Fruit fly (Drosophila melanogaster) whole organism, embryonic: ENCODE measurements around the gene Pisd.
A peak's percentile ranks its signal among the peaks of the same experiment; 100 is the strongest.

Source experiments
- BtbVII ChIP-seq: fragments of 200-800 bp; sonication (Bioruptor generic); optimal IDR thresholded peaks from 3 replicates; lab custom pipeline; 2017; ENCODE audit warnings: missing biosample characterization, mild to moderate bottlenecking, missing genetic modification characterization
- CG10209 ChIP-seq: fragments of 200-800 bp; sonication (Bioruptor generic); optimal IDR thresholded peaks from 3 replicates; lab custom pipeline; 2017; ENCODE audit warnings: missing biosample characterization, mild to moderate bottlenecking, missing genetic modification characterization, missing genetic modification reagents
- CG1024 ChIP-seq: fragments of 200-800 bp; sonication (Bioruptor generic); IDR thresholded peaks from 2 replicates; pipeline ENCODE4 v1.3.6; 2022; ENCODE audit warnings: missing biosample characterization, missing genetic modification characterization
- CG10462 ChIP-seq: fragments of 200-800 bp; sonication (Bioruptor generic); optimal IDR thresholded peaks from 2 replicates; lab custom pipeline; 2016; ENCODE audit warnings: missing biosample characterization, missing genetic modification characterization
- CG10654 ChIP-seq: fragments of 200-800 bp; sonication (Bioruptor generic); optimal IDR thresholded peaks from 2 replicates; lab custom pipeline; 2016; ENCODE audit warnings: missing biosample characterization, missing genetic modification characterization
- CG11085 ChIP-seq: fragments of 200-800 bp; sonication (Bioruptor generic); IDR thresholded peaks from 2 replicates; pipeline ENCODE4 v1.3.6; 2022; ENCODE audit warnings: missing biosample characterization, missing genetic modification characterization
- CG11696 ChIP-seq: fragments of 200-800 bp; sonication (Bioruptor generic); IDR thresholded peaks from 2 replicates; pipeline ENCODE4 v1.3.6; 2022; ENCODE audit warnings: missing biosample characterization, missing genetic modification characterization
- CG12391 ChIP-seq: fragments of 200-800 bp; sonication (Bioruptor generic); optimal IDR thresholded peaks from 3 replicates; lab custom pipeline; 2018; ENCODE audit warnings: missing biosample characterization, mild to moderate bottlenecking, missing genetic modification characterization, moderate library complexity
- CG13296 ChIP-seq: fragments of 200-800 bp; sonication (Bioruptor generic); optimal IDR thresholded peaks from 3 replicates; lab custom pipeline; 2018; ENCODE audit warnings: missing biosample characterization, mild to moderate bottlenecking, missing genetic modification characterization
- CG14710 ChIP-seq: fragments of 200-800 bp; sonication (Bioruptor generic); optimal IDR thresholded peaks from 3 replicates; lab custom pipeline; 2019; ENCODE audit warnings: missing biosample characterization, mild to moderate bottlenecking, missing genetic modification characterization, moderate library complexity
- CG1529 ChIP-seq: fragments of 200-800 bp; sonication (Bioruptor generic); optimal IDR thresholded peaks from 3 replicates; lab custom pipeline; 2018; ENCODE audit warnings: missing biosample characterization, missing genetic modification characterization
- CG18262 ChIP-seq: fragments of 200-800 bp; optimal IDR thresholded peaks from 3 replicates; lab custom pipeline; 2019; ENCODE audit warnings: missing biosample characterization, mild to moderate bottlenecking, missing genetic modification characterization, moderate library complexity
- CG34224 ChIP-seq: fragments of 200-800 bp; sonication (Bioruptor generic); IDR thresholded peaks from 3 replicates; pipeline ENCODE4 v1.3.6; 2022; ENCODE audit warnings: missing biosample characterization, missing genetic modification characterization; ENCODE audit not compliant: partially characterized antibody
- CG4617 ChIP-seq: fragments of 200-800 bp; sonication (Bioruptor generic); optimal IDR thresholded peaks from 3 replicates; lab custom pipeline; 2016; ENCODE audit warnings: missing biosample characterization, missing genetic modification characterization, borderline replicate concordance
- CHES-1-like ChIP-seq: fragments of 200-800 bp; sonication (Bioruptor generic); optimal IDR thresholded peaks from 2 replicates; lab custom pipeline; 2016; ENCODE audit warnings: missing biosample characterization, missing genetic modification characterization
- CTCF ChIP-seq: fragments of 200-800 bp; sonication (Bioruptor generic); optimal IDR thresholded peaks from 2 replicates; lab custom pipeline; 2017; ENCODE audit warnings: missing biosample characterization, mild to moderate bottlenecking, missing genetic modification characterization, moderate library complexity
- D ChIP-seq, 2 experiments: fragments of 200-800 bp in 1 of 2; fragments of >200 bp in 1 of 2; sonication (Bioruptor generic) in 1 of 2; optimal IDR thresholded peaks; 2 replicates in 1 of 2; 3 replicates in 1 of 2; lab custom pipeline; 2017; ENCODE audit warnings: mild to moderate bottlenecking in 1 of 2, missing biosample characterization in 1 of 2, missing genetic modification characterization in 1 of 2, missing genetic modification reagents in 1 of 2
- Deaf1 ChIP-seq: fragments of 200-800 bp; optimal IDR thresholded peaks from 3 replicates; lab custom pipeline; 2019; ENCODE audit warnings: missing biosample characterization, mild to moderate bottlenecking, missing genetic modification characterization, moderate library complexity
- Dfd ChIP-seq, 2 experiments: fragments of >200 bp; optimal IDR thresholded peaks; 2 replicates each; lab custom pipeline; 2017; ENCODE audit warnings: missing biosample characterization in 2 of 2, missing genetic modification characterization in 2 of 2
- Ets65A ChIP-seq: fragments of 200-800 bp; sonication (Bioruptor generic); peaks from one replicate; lab custom pipeline; 2016; ENCODE audit warnings: missing biosample characterization, missing genetic modification characterization
- Hey ChIP-seq: fragments of 200-800 bp; sonication (Bioruptor generic); optimal IDR thresholded peaks from 3 replicates; lab custom pipeline; 2018; ENCODE audit warnings: missing biosample characterization, mild to moderate bottlenecking, missing genetic modification characterization
- Kr ChIP-seq: fragments of 200-800 bp; sonication (Bioruptor generic); optimal IDR thresholded peaks from 2 replicates; lab custom pipeline; 2017; ENCODE audit warnings: missing biosample characterization, mild to moderate bottlenecking, missing genetic modification characterization
- MBD-R2 ChIP-seq: fragments of 200-800 bp; sonication (Bioruptor generic); IDR thresholded peaks from 2 replicates; pipeline ENCODE4 v1.3.6; 2022; ENCODE audit warnings: missing biosample characterization, missing genetic modification characterization
- Mes4 ChIP-seq: fragments of 200-800 bp; sonication (Bioruptor generic); optimal IDR thresholded peaks from 2 replicates; lab custom pipeline; 2016; ENCODE audit warnings: missing biosample characterization, missing genetic modification characterization
- NC2β ChIP-seq: fragments of 200-800 bp; sonication (Bioruptor generic); optimal IDR thresholded peaks from 2 replicates; lab custom pipeline; 2016; ENCODE audit warnings: missing biosample characterization, missing genetic modification characterization
- NFAT ChIP-seq: fragments of 200-800 bp; sonication (Bioruptor generic); IDR thresholded peaks from 2 replicates; pipeline ENCODE4 v1.3.6; 2022; ENCODE audit warnings: missing biosample characterization, missing genetic modification characterization
- Ptx1 ChIP-seq: fragments of 200-800 bp; sonication (Bioruptor generic); IDR thresholded peaks from 2 replicates; pipeline ENCODE4 v1.3.6; 2022; ENCODE audit warnings: missing biosample characterization, missing genetic modification characterization
- Rfx ChIP-seq: fragments of 200-800 bp; sonication (Bioruptor generic); IDR thresholded peaks from 2 replicates; pipeline ENCODE4 v1.3.6; 2022; ENCODE audit warnings: missing biosample characterization, missing genetic modification characterization
- Xbp1 ChIP-seq: fragments of 200-800 bp; sonication (Bioruptor generic); optimal IDR thresholded peaks from 3 replicates; lab custom pipeline; 2016; ENCODE audit warnings: missing biosample characterization, mild to moderate bottlenecking, missing genetic modification characterization
- bowl ChIP-seq: fragments of 200-800 bp; sonication (Bioruptor generic); IDR thresholded peaks from 2 replicates; pipeline ENCODE4 v1.3.6; 2022; ENCODE audit warnings: missing biosample characterization, missing genetic modification characterization
- bsh ChIP-seq, 2 experiments: fragments of 200-800 bp; sonication (Bioruptor generic); optimal IDR thresholded peaks; 2 replicates each; lab custom pipeline; 2017 to 2018; ENCODE audit warnings: mild to moderate bottlenecking in 2 of 2, missing biosample characterization in 2 of 2, missing genetic modification characterization in 2 of 2, moderate library complexity in 1 of 2
- cad ChIP-seq: fragments of >200 bp; optimal IDR thresholded peaks from 2 replicates; lab custom pipeline; 2017; ENCODE audit warnings: missing biosample characterization, missing genetic modification characterization
- chm ChIP-seq: fragments of 200-800 bp; sonication (Bioruptor generic); IDR thresholded peaks from 2 replicates; pipeline ENCODE4 v1.3.6; 2022; ENCODE audit warnings: missing biosample characterization, missing genetic modification characterization
- chn ChIP-seq: fragments of 200-800 bp; sonication (Bioruptor generic); optimal IDR thresholded peaks from 2 replicates; lab custom pipeline; 2016; ENCODE audit warnings: missing biosample characterization, missing genetic modification characterization
- dmrt99B ChIP-seq: fragments of 200-800 bp; sonication (Bioruptor generic); optimal IDR thresholded peaks from 2 replicates; lab custom pipeline; 2018; ENCODE audit warnings: missing biosample characterization, mild to moderate bottlenecking, missing genetic modification characterization, moderate library complexity
- esg ChIP-seq: fragments of 200-800 bp; sonication (Bioruptor generic); conservative IDR thresholded peaks from 2 replicates; pipeline ENCODE4 v1.3.6; 2022; ENCODE audit warnings: missing biosample characterization, missing genetic modification characterization
- ewg ChIP-seq: fragments of 200-800 bp; sonication (Bioruptor generic); optimal IDR thresholded peaks from 3 replicates; lab custom pipeline; 2017; ENCODE audit warnings: mild to moderate bottlenecking, missing biosample characterization, missing genetic modification reagents, missing genetic modification characterization
- fru ChIP-seq: fragments of >200 bp; optimal IDR thresholded peaks from 2 replicates; lab custom pipeline; 2017
- grn ChIP-seq: fragments of 200-800 bp; sonication (Bioruptor generic); optimal IDR thresholded peaks from 3 replicates; lab custom pipeline; 2017; ENCODE audit warnings: missing biosample characterization, missing genetic modification characterization
- jumu ChIP-seq: fragments of 200-800 bp; sonication (Bioruptor generic); optimal IDR thresholded peaks from 3 replicates; lab custom pipeline; 2016; ENCODE audit warnings: missing biosample characterization, missing genetic modification characterization
- klu ChIP-seq: fragments of 200-800 bp; sonication (Bioruptor generic); IDR thresholded peaks from 2 replicates; pipeline ENCODE4 v1.3.6; 2022; ENCODE audit warnings: missing biosample characterization, missing genetic modification characterization
- luna ChIP-seq: fragments of 200-800 bp; sonication (Bioruptor generic); optimal IDR thresholded peaks from 2 replicates; lab custom pipeline; 2016; ENCODE audit warnings: missing biosample characterization, missing genetic modification characterization
- nerfin-2 ChIP-seq: fragments of 200-800 bp; sonication (Bioruptor generic); IDR thresholded peaks from 2 replicates; pipeline ENCODE4 v1.3.6; 2022; ENCODE audit warnings: missing biosample characterization, missing genetic modification characterization; ENCODE audit not compliant: partially characterized antibody
- prd ChIP-seq, 3 experiments: fragments of >200 bp in 2 of 3; fragments of 200-800 bp in 1 of 3; sonication (Bioruptor generic) in 1 of 3; optimal IDR thresholded peaks in 2 of 3; IDR thresholded peaks in 1 of 3; 2 replicates in 2 of 3; 3 replicates in 1 of 3; pipeline versions ENCODE4 v1.3.6 to Lab custom; 2017 to 2022; ENCODE audit warnings: missing biosample characterization in 1 of 3, missing genetic modification characterization in 1 of 3
- pros ChIP-seq: fragments of 200-800 bp; sonication (Bioruptor generic); optimal IDR thresholded peaks from 3 replicates; lab custom pipeline; 2019; ENCODE audit warnings: missing biosample characterization, mild to moderate bottlenecking, missing genetic modification characterization, moderate library complexity
- seq ChIP-seq: fragments of 200-800 bp; sonication (Bioruptor generic); IDR thresholded peaks from 2 replicates; pipeline ENCODE4 v1.3.6; 2022; ENCODE audit warnings: missing biosample characterization, missing genetic modification characterization
- shn ChIP-seq: fragments of 200-800 bp; sonication (Bioruptor generic); optimal IDR thresholded peaks from 3 replicates; lab custom pipeline; 2016; ENCODE audit warnings: missing biosample characterization, missing genetic modification characterization
- slbo ChIP-seq: fragments of 200-800 bp; sonication (Bioruptor generic); IDR thresholded peaks from 2 replicates; pipeline ENCODE4 v1.3.6; 2022; ENCODE audit warnings: missing biosample characterization, missing genetic modification characterization
- slou ChIP-seq: fragments of 200-800 bp; sonication (Bioruptor generic); optimal IDR thresholded peaks from 3 replicates; lab custom pipeline; 2016; ENCODE audit warnings: missing biosample characterization, missing genetic modification characterization
- twi ChIP-seq: fragments of 200-800 bp; optimal IDR thresholded peaks from 2 replicates; lab custom pipeline; 2019; ENCODE audit warnings: missing biosample characterization, mild to moderate bottlenecking, missing genetic modification characterization, moderate library complexity
- unpg ChIP-seq: fragments of 200-800 bp; sonication (Bioruptor generic); optimal IDR thresholded peaks from 3 replicates; lab custom pipeline; 2018; ENCODE audit warnings: missing biosample characterization, mild to moderate bottlenecking, missing genetic modification characterization, moderate library complexity

Gene Pisd

DNA sequence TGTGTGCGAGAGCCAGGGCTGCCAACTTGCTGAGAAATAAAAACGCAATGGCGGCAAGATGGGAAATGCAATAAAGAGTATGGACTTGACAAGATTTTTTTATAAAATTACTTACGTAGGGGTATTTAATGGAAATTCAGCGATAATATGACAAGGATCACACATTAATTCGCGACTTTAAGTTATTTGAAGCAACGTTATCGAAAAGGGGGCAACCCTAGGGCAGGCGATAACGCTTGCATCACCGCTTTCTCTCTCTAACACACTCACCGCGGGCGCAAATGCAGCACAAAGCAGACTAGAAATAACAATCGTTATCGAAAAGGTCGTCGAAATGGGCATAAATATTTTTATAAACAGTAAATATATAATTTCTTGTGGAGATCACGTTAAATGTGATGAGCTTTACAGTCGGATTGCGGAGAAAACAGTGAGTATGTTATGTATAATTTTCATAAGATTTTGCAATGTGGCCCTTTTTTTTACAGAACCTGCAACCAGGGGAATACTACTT, 2.5 kb upstream of the Pisd start, which contains the start of gene Rox8 (continued):
- TF ChIP-seq MBD-R2 (GFP tag; lab: Robert Waterston, UW): peak; percentile 66
- TF ChIP-seq esg: no peak; the same call in 1 of the 2 replicates
- TF ChIP-seq CG10462 (GFP tag; lab: Kevin White, UChicago): peak; percentile 6
- no peak for TF ChIP-seq luna (GFP tag; lab: Kevin White, UChicago)
- TF ChIP-seq slou (GFP tag; lab: Kevin White, UChicago): no peak
- no peak for TF ChIP-seq CG10654 (GFP tag; lab: Kevin White, UChicago)
- no peak for TF ChIP-seq twi
- no peak for TF ChIP-seq prd (optimal IDR thresholded peaks at IDR 0.05; lab: Kevin White, UChicago)
- no peak; the same call in 2 of the 3 replicates for TF ChIP-seq prd (GFP tag; IDR thresholded peaks at IDR 0.05; lab: Robert Waterston, UW)
- peak; percentile 9 for TF ChIP-seq CG10209
- no peak for TF ChIP-seq fru
- TF ChIP-seq Ets65A: peak; percentile 67
- no peak for TF ChIP-seq chm (GFP tag; lab: Robert Waterston, UW)
- no peak for TF ChIP-seq Ptx1 (GFP tag; lab: Robert Waterston, UW)
- TF ChIP-seq Dfd (GFP tag; optimal IDR thresholded peaks at IDR 0.05; lab: Kevin White, UChicago): no peak
- TF ChIP-seq CG4617: peak; percentile 82
- peak; percentile 9 for TF ChIP-seq Deaf1 (tag; lab: Kevin White, UChicago)
- TF ChIP-seq ewg (GFP tag; lab: Kevin White, UChicago): peak; percentile 43
- no peak for TF ChIP-seq D (optimal IDR thresholded peaks at IDR 0.05; lab: Kevin White, UChicago)
- TF ChIP-seq D (GFP tag; optimal IDR thresholded peaks at IDR 0.05; lab: Kevin White, UChicago): no peak
- no peak for TF ChIP-seq CG11696
- no peak for TF ChIP-seq CG11085 (GFP tag; lab: Robert Waterston, UW)
- no peak for TF ChIP-seq cad
- TF ChIP-seq NFAT (GFP tag; lab: Robert Waterston, UW): 0 out of 2 replicates have a peak, but pooled peaks have one; percentile 30
- TF ChIP-seq slbo (GFP tag; lab: Robert Waterston, UW): peak; percentile 52
- peak; percentile 45 for TF ChIP-seq CG13296 (GFP tag; lab: Kevin White, UChicago)
- peak in 1 of 2 experiments; percentile 31 for TF ChIP-seq bsh (GFP tag; optimal IDR thresholded peaks at IDR 0.05; lab: Kevin White, UChicago)
- TF ChIP-seq unpg (GFP tag; lab: Kevin White, UChicago): peak; percentile 43
- TF ChIP-seq CHES-1-like (GFP tag; lab: Kevin White, UChicago): peak; percentile 48
- TF ChIP-seq CG18262: peak; percentile 25
- TF ChIP-seq CG1024 (GFP tag; lab: Robert Waterston, UW): no peak
- TF ChIP-seq bowl (GFP tag; lab: Robert Waterston, UW): no peak
- peak; percentile 38 for TF ChIP-seq Xbp1 (GFP tag; lab: Kevin White, UChicago)
- TF ChIP-seq CG34224 (GFP tag; lab: Robert Waterston, UW): peak; percentile 52; the same call in 1 of the 3 replicates
- TF ChIP-seq CG12391: peak; percentile 44
- TF ChIP-seq shn: peak; percentile 16
- TF ChIP-seq Mes4 (GFP tag; lab: Kevin White, UChicago): peak; percentile 14
- TF ChIP-seq seq (GFP tag; lab: Robert Waterston, UW): peak; percentile 35; the same call in 1 of the 2 replicates
- TF ChIP-seq CG1529 (GFP tag; lab: Kevin White, UChicago): peak; percentile 25
- TF ChIP-seq klu (GFP tag; lab: Robert Waterston, UW): no peak
- TF ChIP-seq grn (GFP tag; lab: Kevin White, UChicago): no peak
- no peak for TF ChIP-seq Hey (tag; lab: Kevin White, UChicago)
- peak; percentile 69 for TF ChIP-seq CTCF (GFP tag; lab: Kevin White, UChicago)
- peak; percentile 66 for TF ChIP-seq BtbVII
- TF ChIP-seq Kr (GFP tag; lab: Kevin White, UChicago): peak; percentile 3
- peak; percentile 48 for TF ChIP-seq jumu (GFP tag; lab: Kevin White, UChicago)
- peak; percentile 31 for TF ChIP-seq NC2β (GFP tag; lab: Kevin White, UChicago)
- TF ChIP-seq dmrt99B: no peak
- TF ChIP-seq CG14710: peak; percentile 75
- TF ChIP-seq chn (GFP tag; lab: Kevin White, UChicago): peak; percentile 25
- TF ChIP-seq pros (GFP tag; lab: Kevin White, UChicago): no peak
- peak; percentile 75 for TF ChIP-seq nerfin-2
- TF ChIP-seq Rfx (GFP tag; lab: Robert Waterston, UW): peak; percentile 55
